Worm (Caenorhabditis elegans): Measurements from ENCODE around the gene odr-1.

DNA sequence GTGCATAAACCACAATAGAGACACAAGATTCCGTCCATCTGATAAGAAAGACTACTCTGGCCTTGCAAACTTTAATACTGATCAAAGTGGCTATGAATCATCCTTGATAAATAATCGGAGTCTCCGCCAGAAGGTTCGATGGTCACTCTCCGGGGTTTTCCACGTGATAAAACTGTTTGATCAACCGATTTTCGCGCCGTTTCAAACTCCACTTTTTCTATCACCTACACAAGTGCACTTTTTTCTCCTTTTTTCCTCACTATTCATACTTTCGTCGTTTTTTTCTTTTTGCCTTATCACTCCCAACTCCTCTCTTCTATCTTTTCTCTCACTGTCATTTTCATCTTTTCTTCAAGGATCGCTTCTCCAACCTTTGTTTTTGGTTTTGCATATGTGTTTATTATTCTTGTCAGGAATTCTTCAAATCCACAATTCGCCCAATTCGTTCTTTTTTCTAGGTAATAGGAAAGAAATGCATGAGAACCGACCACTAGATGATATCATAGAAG lies 22.1 kb downstream of the odr-1 start, which contains the start of gene F18H3.4:
- no peak for TF ChIP-seq gmeb-2 (tag; optimal IDR thresholded peaks at IDR 0.05)
- no peak for TF ChIP-seq ama-1 (optimal IDR thresholded peaks at IDR 0.05)
- TF ChIP-seq T23F11.4 (GFP tag; optimal IDR thresholded peaks at IDR 0.05), result no peak
- TF ChIP-seq rnt-1 (tag; optimal IDR thresholded peaks at IDR 0.05), result no peak
- no peak for TF ChIP-seq lin-11 (tag; optimal IDR thresholded peaks at IDR 0.05)
- TF ChIP-seq sox-4 (tag; optimal IDR thresholded peaks at IDR 0.05), result no peak
- no peak for TF ChIP-seq F13H6.1 (tag; optimal IDR thresholded peaks at IDR 0.05)

Data from whole organism, late embryonic.